Fruit fly (Drosophila melanogaster) whole organism, embryonic: ENCODE results near the gene mus302.
A peak's percentile ranks its signal among the peaks of the same experiment; 100 is the strongest.

Experiments used
- Abd-B ChIP-seq: fragments of 200-800 bp; sonication (Bioruptor generic); optimal IDR thresholded peaks from 2 replicates; lab custom pipeline; 2018; ENCODE audit warnings: missing biosample characterization, mild to moderate bottlenecking, missing genetic modification characterization, moderate library complexity
- Adf1 ChIP-seq: fragments of 200-800 bp; sonication (Bioruptor generic); IDR thresholded peaks from 2 replicates; pipeline ENCODE4 v1.3.6; 2022; ENCODE audit warnings: missing biosample characterization, missing genetic modification characterization
- Blimp-1 ChIP-seq: fragments of 200-800 bp; sonication (Bioruptor generic); optimal IDR thresholded peaks from 3 replicates; lab custom pipeline; 2018; ENCODE audit warnings: missing biosample characterization, missing genetic modification characterization, mild to moderate bottlenecking, moderate library complexity, missing genetic modification reagents
- CG10267 ChIP-seq: fragments of 200-800 bp; sonication (Bioruptor generic); optimal IDR thresholded peaks from 2 replicates; lab custom pipeline; 2018; ENCODE audit warnings: missing biosample characterization, mild to moderate bottlenecking, missing genetic modification characterization, moderate library complexity
- CG10431 ChIP-seq: fragments of 200-800 bp; sonication (Bioruptor generic); optimal IDR thresholded peaks from 3 replicates; lab custom pipeline; 2018; ENCODE audit warnings: missing biosample characterization, mild to moderate bottlenecking, missing genetic modification characterization
- CG11504 ChIP-seq: fragments of 200-800 bp; sonication (Bioruptor generic); optimal IDR thresholded peaks from 3 replicates; lab custom pipeline; 2019; ENCODE audit warnings: missing biosample characterization, mild to moderate bottlenecking, missing genetic modification characterization, moderate library complexity
- CG12391 ChIP-seq: fragments of 200-800 bp; sonication (Bioruptor generic); optimal IDR thresholded peaks from 3 replicates; lab custom pipeline; 2018; ENCODE audit warnings: missing biosample characterization, mild to moderate bottlenecking, missing genetic modification characterization, moderate library complexity
- CG12942 ChIP-seq: fragments of 200-800 bp; sonication (Bioruptor generic); optimal IDR thresholded peaks from 3 replicates; lab custom pipeline; 2016; ENCODE audit warnings: missing biosample characterization, missing genetic modification characterization
- CG13424 ChIP-seq: fragments of 200-800 bp; sonication (Bioruptor generic); optimal IDR thresholded peaks from 2 replicates; lab custom pipeline; 2019; ENCODE audit warnings: missing biosample characterization, mild to moderate bottlenecking, missing genetic modification characterization, moderate library complexity
- CG1603 ChIP-seq: fragments of 200-800 bp; sonication (Bioruptor generic); optimal IDR thresholded peaks from 2 replicates; lab custom pipeline; 2019; ENCODE audit warnings: missing biosample characterization, mild to moderate bottlenecking, missing genetic modification characterization, moderate library complexity
- CG17361 ChIP-seq: fragments of 200-800 bp; sonication (Bioruptor generic); IDR thresholded peaks from 3 replicates; pipeline ENCODE4 v1.3.6; 2022; ENCODE audit warnings: missing biosample characterization, missing genetic modification characterization
- CG17385 ChIP-seq: fragments of 200-800 bp; sonication (Bioruptor generic); optimal IDR thresholded peaks from 3 replicates; lab custom pipeline; 2018; ENCODE audit warnings: missing biosample characterization, mild to moderate bottlenecking, missing genetic modification characterization
- CG17829 ChIP-seq: fragments of 200-800 bp; optimal IDR thresholded peaks from 2 replicates; lab custom pipeline; 2019; ENCODE audit warnings: missing biosample characterization, mild to moderate bottlenecking, missing genetic modification characterization, moderate library complexity
- CG18262 ChIP-seq: fragments of 200-800 bp; optimal IDR thresholded peaks from 3 replicates; lab custom pipeline; 2019; ENCODE audit warnings: missing biosample characterization, mild to moderate bottlenecking, missing genetic modification characterization, moderate library complexity
- CG2712 ChIP-seq: fragments of 200-800 bp; optimal IDR thresholded peaks from 3 replicates; lab custom pipeline; 2019; ENCODE audit warnings: missing biosample characterization, mild to moderate bottlenecking, missing genetic modification characterization, moderate library complexity
- CG4424 ChIP-seq: fragments of 200-800 bp; sonication (Bioruptor generic); optimal IDR thresholded peaks from 3 replicates; lab custom pipeline; 2016; ENCODE audit warnings: missing biosample characterization, missing genetic modification characterization
- CG4854 ChIP-seq: fragments of 200-800 bp; sonication (Bioruptor generic); optimal IDR thresholded peaks from 2 replicates; lab custom pipeline; 2016; ENCODE audit warnings: missing biosample characterization, missing genetic modification characterization, inconsistent platforms
- CG6254 ChIP-seq: fragments of 200-800 bp; sonication (Bioruptor generic); optimal IDR thresholded peaks from 3 replicates; lab custom pipeline; 2017; ENCODE audit warnings: mild to moderate bottlenecking, missing biosample characterization, missing genetic modification reagents, missing genetic modification characterization
- CG6791 ChIP-seq: fragments of 200-800 bp; sonication (Bioruptor generic); IDR thresholded peaks from 3 replicates; pipeline ENCODE4 v1.3.6; 2022; ENCODE audit warnings: missing biosample characterization, missing genetic modification characterization; ENCODE audit not compliant: partially characterized antibody
- CG7839 ChIP-seq: fragments of 200-800 bp; sonication (Bioruptor generic); optimal IDR thresholded peaks from 3 replicates; lab custom pipeline; 2018; ENCODE audit warnings: missing biosample characterization, mild to moderate bottlenecking, missing genetic modification characterization, moderate library complexity
- CG9437 ChIP-seq: fragments of 200-800 bp; sonication (Bioruptor generic); optimal IDR thresholded peaks from 2 replicates; lab custom pipeline; 2018; ENCODE audit warnings: missing biosample characterization, mild to moderate bottlenecking, missing genetic modification characterization
- CoRest ChIP-seq: fragments of 200-800 bp; sonication (Bioruptor generic); optimal IDR thresholded peaks from 3 replicates; lab custom pipeline; 2018; ENCODE audit warnings: missing biosample characterization, mild to moderate bottlenecking, missing genetic modification characterization, moderate library complexity
- Drgx ChIP-seq: fragments of 200-800 bp; sonication (Bioruptor generic); IDR thresholded peaks from 2 replicates; pipeline ENCODE4 v1.3.6; 2022; ENCODE audit warnings: missing biosample characterization, missing genetic modification characterization
- Fer1 ChIP-seq: fragments of 200-800 bp; sonication (Bioruptor generic); optimal IDR thresholded peaks from 2 replicates; lab custom pipeline; 2017; ENCODE audit warnings: missing biosample characterization, mild to moderate bottlenecking, missing genetic modification characterization
- MBD-R2 ChIP-seq: fragments of 200-800 bp; sonication (Bioruptor generic); IDR thresholded peaks from 2 replicates; pipeline ENCODE4 v1.3.6; 2022; ENCODE audit warnings: missing biosample characterization, missing genetic modification characterization
- Oli ChIP-seq: fragments of 200-800 bp; sonication (Bioruptor generic); optimal IDR thresholded peaks from 2 replicates; lab custom pipeline; 2018; ENCODE audit warnings: missing biosample characterization, mild to moderate bottlenecking, missing genetic modification characterization, moderate library complexity
- Opbp ChIP-seq: fragments of 200-800 bp; sonication (Bioruptor generic); IDR thresholded peaks from 3 replicates; pipeline ENCODE4 v1.3.6; 2022; ENCODE audit warnings: missing biosample characterization, missing genetic modification characterization; ENCODE audit not compliant: partially characterized antibody
- Ptx1 ChIP-seq: fragments of 200-800 bp; sonication (Bioruptor generic); IDR thresholded peaks from 2 replicates; pipeline ENCODE4 v1.3.6; 2022; ENCODE audit warnings: missing biosample characterization, missing genetic modification characterization
- Ssrp ChIP-seq: fragments of 200-800 bp; sonication (Bioruptor generic); optimal IDR thresholded peaks from 2 replicates; lab custom pipeline; 2018; ENCODE audit warnings: missing biosample characterization, mild to moderate bottlenecking, missing genetic modification characterization, moderate library complexity
- Taf1 ChIP-seq: fragments of 200-800 bp; sonication (Bioruptor generic); IDR thresholded peaks from 2 replicates; pipeline ENCODE4 v1.3.6; 2022; ENCODE audit warnings: missing biosample characterization, missing genetic modification characterization
- ara ChIP-seq: fragments of 200-800 bp; sonication (Bioruptor generic); IDR thresholded peaks from 2 replicates; pipeline ENCODE4 v1.3.6; 2022; ENCODE audit warnings: missing biosample characterization, missing genetic modification characterization
- az2 ChIP-seq: fragments of 200-800 bp; sonication (Bioruptor generic); optimal IDR thresholded peaks from 3 replicates; lab custom pipeline; 2016; ENCODE audit warnings: missing biosample characterization, missing genetic modification characterization
- bowl ChIP-seq: fragments of 200-800 bp; sonication (Bioruptor generic); IDR thresholded peaks from 2 replicates; pipeline ENCODE4 v1.3.6; 2022; ENCODE audit warnings: missing biosample characterization, missing genetic modification characterization
- bsh ChIP-seq, 2 experiments: fragments of 200-800 bp; sonication (Bioruptor generic); optimal IDR thresholded peaks; 2 replicates each; lab custom pipeline; 2017 to 2018; ENCODE audit warnings: mild to moderate bottlenecking in 2 of 2, missing biosample characterization in 2 of 2, missing genetic modification characterization in 2 of 2, moderate library complexity in 1 of 2
- cad ChIP-seq: fragments of >200 bp; optimal IDR thresholded peaks from 2 replicates; lab custom pipeline; 2017; ENCODE audit warnings: missing biosample characterization, missing genetic modification characterization
- danr ChIP-seq: fragments of 200-800 bp; sonication (Bioruptor generic); IDR thresholded peaks from 2 replicates; pipeline ENCODE4 v1.3.6; 2022; ENCODE audit warnings: missing biosample characterization, missing genetic modification characterization
- dmrt99B ChIP-seq: fragments of 200-800 bp; sonication (Bioruptor generic); optimal IDR thresholded peaks from 2 replicates; lab custom pipeline; 2018; ENCODE audit warnings: missing biosample characterization, mild to moderate bottlenecking, missing genetic modification characterization, moderate library complexity
- dpn ChIP-seq, 2 experiments: fragments of 200-800 bp; sonication (Bioruptor generic); optimal IDR thresholded peaks; 3 replicates each; lab custom pipeline; 2016; ENCODE audit warnings: missing biosample characterization in 2 of 2, missing genetic modification characterization in 2 of 2
- exex ChIP-seq: fragments of 200-800 bp; sonication (Bioruptor generic); optimal IDR thresholded peaks from 4 replicates; lab custom pipeline; 2018; ENCODE audit warnings: missing biosample characterization, mild to moderate bottlenecking, missing genetic modification characterization, moderate library complexity
- fd96Cb ChIP-seq: fragments of 200-800 bp; sonication (Bioruptor generic); optimal IDR thresholded peaks from 2 replicates; lab custom pipeline; 2018; ENCODE audit warnings: missing biosample characterization, mild to moderate bottlenecking, missing genetic modification characterization, moderate library complexity
- grau ChIP-seq: fragments of 200-800 bp; optimal IDR thresholded peaks from 3 replicates; lab custom pipeline; 2019; ENCODE audit warnings: missing biosample characterization, mild to moderate bottlenecking, missing genetic modification characterization, moderate library complexity
- lola ChIP-seq, 3 experiments: fragments of >200 bp in 2 of 3; fragments of 200-800 bp in 1 of 3; sonication (Bioruptor generic) in 1 of 3; optimal IDR thresholded peaks; 2 replicates each; lab custom pipeline; 2017 to 2019; ENCODE audit warnings: missing biosample characterization in 3 of 3, missing genetic modification characterization in 3 of 3, mild to moderate bottlenecking in 1 of 3, moderate library complexity in 1 of 3
- nau ChIP-seq: fragments of 200-800 bp; sonication (Bioruptor generic); optimal IDR thresholded peaks from 3 replicates; lab custom pipeline; 2017; ENCODE audit warnings: missing biosample characterization, mild to moderate bottlenecking, missing genetic modification characterization, missing genetic modification reagents
- nerfin-2 ChIP-seq: fragments of 200-800 bp; sonication (Bioruptor generic); IDR thresholded peaks from 2 replicates; pipeline ENCODE4 v1.3.6; 2022; ENCODE audit warnings: missing biosample characterization, missing genetic modification characterization; ENCODE audit not compliant: partially characterized antibody
- nmo ChIP-seq: fragments of 200-800 bp; sonication (Bioruptor generic); optimal IDR thresholded peaks from 2 replicates; lab custom pipeline; 2018; ENCODE audit warnings: missing biosample characterization, mild to moderate bottlenecking, missing genetic modification characterization, moderate library complexity
- pfk ChIP-seq: fragments of 200-800 bp; sonication (Bioruptor generic); optimal IDR thresholded peaks from 2 replicates; lab custom pipeline; 2018; ENCODE audit warnings: missing biosample characterization, mild to moderate bottlenecking, missing genetic modification characterization, moderate library complexity
- pita ChIP-seq: fragments of 200-800 bp; sonication (Bioruptor generic); optimal IDR thresholded peaks from 2 replicates; lab custom pipeline; 2017; ENCODE audit warnings: missing biosample characterization, mild to moderate bottlenecking, missing genetic modification characterization
- rib ChIP-seq: fragments of 200-800 bp; sonication (Bioruptor generic); IDR thresholded peaks from 2 replicates; pipeline ENCODE4 v1.3.6; 2022; ENCODE audit warnings: missing biosample characterization, missing genetic modification characterization
- tll ChIP-seq, 2 experiments: fragments of 200-800 bp in 1 of 2; fragments of >200 bp in 1 of 2; sonication (Bioruptor generic) in 1 of 2; optimal IDR thresholded peaks; 2 replicates each; lab custom pipeline; 2017 to 2019; ENCODE audit warnings: missing biosample characterization in 2 of 2, missing genetic modification characterization in 2 of 2, mild to moderate bottlenecking in 1 of 2, moderate library complexity in 1 of 2

Gene mus302

DNA sequence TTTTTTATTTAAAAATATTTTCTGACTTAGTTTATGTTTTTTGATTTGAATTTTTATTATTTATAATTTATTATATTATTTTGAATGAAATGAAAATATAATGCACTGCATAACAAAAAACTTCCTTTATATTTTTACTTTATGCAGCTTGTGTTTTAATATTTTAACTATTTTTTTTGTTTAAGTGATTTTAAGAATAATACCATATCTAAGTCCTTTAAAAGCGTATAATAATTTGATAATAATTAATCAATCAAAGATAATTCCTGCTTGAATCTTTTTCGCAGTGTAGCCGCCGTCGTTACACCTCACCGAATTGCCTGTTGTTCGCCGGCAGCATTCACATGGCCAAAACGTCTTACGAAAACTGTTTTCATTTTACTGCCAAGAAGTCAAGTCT, 45.7 kb upstream of the mus302 start (continued):
- TF ChIP-seq pfk (GFP tag; lab: Kevin White, UChicago) (no peak), CG10431 (GFP tag; lab: Kevin White, UChicago) (no peak), CG18262 (peak; percentile 35), CG11504 (tag; lab: Kevin White, UChicago) (peak; percentile 73), tll (GFP tag; optimal IDR thresholded peaks at IDR 0.05; lab: Kevin White, UChicago) (no peak), Ssrp (tag; lab: Kevin White, UChicago) (peak; percentile 46), dpn (GFP tag; optimal IDR thresholded peaks at IDR 0.05; lab: Kevin White, UChicago) (no peak), nmo (GFP tag; lab: Kevin White, UChicago) (peak; percentile 45), grau (tag; lab: Kevin White, UChicago) (peak; percentile 56), bsh (GFP tag; optimal IDR thresholded peaks at IDR 0.05; lab: Kevin White, UChicago) (peak in 1 of 2 experiments; percentile 10), CG17361 (0 out of 3 replicates have a peak, but pooled peaks have one; percentile 45), Drgx (GFP tag; lab: Robert Waterston, UW) (no peak; the same call in 1 of the 2 replicates), exex (tag; lab: Kevin White, UChicago) (no peak), danr (GFP tag; lab: Robert Waterston, UW) (no peak), CG10267 (tag; lab: Kevin White, UChicago) (peak; percentile 20), az2 (GFP tag; lab: Kevin White, UChicago) (peak; percentile 1), dmrt99B (tag; lab: Kevin White, UChicago) (peak; percentile 68), CG12391 (tag; lab: Kevin White, UChicago) (peak; percentile 40), CG7839 (peak; percentile 56), Oli (tag; lab: Kevin White, UChicago) (peak; percentile 7), Opbp (no peak), CG13424 (peak; percentile 56), CG4854 (GFP tag; lab: Kevin White, UChicago) (no peak), lola (GFP tag; optimal IDR thresholded peaks at IDR 0.05; lab: Kevin White, UChicago) (peak in 1 of 3 experiments; percentile 16), CG4424 (GFP tag; lab: Kevin White, UChicago) (peak; percentile 8), Abd-B (GFP tag; lab: Kevin White, UChicago) (no peak), Adf1 (no peak), pita (GFP tag; lab: Kevin White, UChicago) (no peak), Fer1 (GFP tag; lab: Kevin White, UChicago) (peak; percentile 1), bowl (GFP tag; lab: Robert Waterston, UW) (no peak), CG17829 (peak; percentile 19), CoRest (peak; percentile 66), CG6254 (GFP tag; lab: Kevin White, UChicago) (no peak), Blimp-1 (GFP tag; lab: Kevin White, UChicago) (peak; percentile 23), nerfin-2 (GFP tag; lab: Robert Waterston, UW) (no peak), CG6791 (no peak), CG9437 (peak; percentile 45), ara (no peak), Taf1 (no peak), CG17385 (peak; percentile 14), cad (GFP tag; lab: Kevin White, UChicago) (no peak), CG2712 (tag; lab: Kevin White, UChicago) (peak; percentile 31), MBD-R2 (GFP tag; lab: Robert Waterston, UW) (no peak), Ptx1 (GFP tag; lab: Robert Waterston, UW) (peak; percentile 45), rib (no peak), nau (GFP tag; lab: Kevin White, UChicago) (no peak), CG12942 (GFP tag; lab: Kevin White, UChicago) (no peak), CG1603 (no peak), fd96Cb (tag; lab: Kevin White, UChicago) (peak; percentile 7)
